Worm (Caenorhabditis elegans) whole organism, late embryonic: ENCODE data around the gene dpy-4.

Source experiments
- C38D4.7 ChIP-seq: fragments of 200-800 bp; sonication (Bioruptor generic); optimal IDR thresholded peaks from 2 replicates; lab custom pipeline; 2018; ENCODE audit warnings: mild to moderate bottlenecking, missing genetic modification characterization, moderate library complexity, missing compliant biosample characterization
- ets-4 ChIP-seq: sonication (generic microtip); optimal IDR thresholded peaks from 2 replicates; lab custom pipeline; 2016; ENCODE audit warnings: missing genetic modification characterization, missing compliant biosample characterization
- lin-11 ChIP-seq: fragments of 200-800 bp; sonication (Bioruptor generic); optimal IDR thresholded peaks from 2 replicates; lab custom pipeline; 2018; ENCODE audit warnings: mild to moderate bottlenecking, missing genetic modification characterization, missing compliant biosample characterization
- nhr-11 ChIP-seq: fragments of 150-350 bp; optimal IDR thresholded peaks from 2 replicates; lab custom pipeline; 2014; ENCODE audit warnings: missing biosample characterization, missing genetic modification characterization
- pag-3 ChIP-seq: sonication (generic microtip); optimal IDR thresholded peaks from 2 replicates; lab custom pipeline; 2016; ENCODE audit warnings: missing compliant biosample characterization, missing genetic modification characterization, borderline replicate concordance
- pha-2 ChIP-seq: sonication (generic microtip); optimal IDR thresholded peaks from 2 replicates; lab custom pipeline; 2017; ENCODE audit warnings: mild to moderate bottlenecking, missing genetic modification characterization, missing compliant biosample characterization
- sox-2 ChIP-seq: fragments of 200-800 bp; sonication (Bioruptor generic); IDR thresholded peaks from 2 replicates; pipeline ENCODE4 v1.3.6; 2022; ENCODE audit warnings: missing genetic modification reagents, missing genetic modification characterization, missing compliant biosample characterization
- zip-5 ChIP-seq: sonication (generic microtip); optimal IDR thresholded peaks from 2 replicates; lab custom pipeline; 2016; ENCODE audit warnings: missing genetic modification characterization, missing compliant biosample characterization

- TF ChIP-seq lin-11 (tag; lab: Kevin White, UChicago), result no peak
- no peak for TF ChIP-seq C38D4.7
- TF ChIP-seq nhr-11 (tag; lab: Kevin White, UChicago), result no peak
- no peak for TF ChIP-seq sox-2 (GFP tag; lab: Robert Waterston, UW)
- TF ChIP-seq zip-5 (tag; lab: Kevin White, UChicago), result no peak
- TF ChIP-seq pag-3 (tag; lab: Kevin White, UChicago), result no peak
- TF ChIP-seq pha-2, result no peak
- no peak for TF ChIP-seq ets-4
These were observed 1.6 kb downstream of the dpy-4 start for ce11 chrIV:14985019-14985418.
